Worm (Caenorhabditis elegans) whole organism, young adult: ENCODE measurements around the gene sre-8.
A peak's percentile ranks its signal among the peaks of the same experiment; 100 is the strongest.

Experiments
- B0019.2 ChIP-seq: fragments of 200-800 bp; sonication (Bioruptor generic); conservative IDR thresholded peaks from 2 replicates; pipeline ENCODE4 v1.3.6; 2022; ENCODE audit warnings: missing genetic modification reagents, missing genetic modification characterization, missing compliant biosample characterization
- B0261.1 ChIP-seq: sonication (generic microtip); optimal IDR thresholded peaks from 2 replicates; lab custom pipeline; 2016; ENCODE audit warnings: mild to moderate bottlenecking, missing genetic modification characterization, moderate library complexity, missing compliant biosample characterization
- D2030.7 ChIP-seq: fragments of 200-800 bp; sonication (Bioruptor generic); IDR thresholded peaks from 2 replicates; pipeline ENCODE4 v1.3.6; 2022; ENCODE audit warnings: missing genetic modification reagents, missing genetic modification characterization, missing compliant biosample characterization
- F37B4.10 ChIP-seq: fragments of 200-800 bp; sonication (Bioruptor generic); IDR thresholded peaks from 2 replicates; pipeline ENCODE4 v1.3.6; 2022; ENCODE audit warnings: missing genetic modification characterization, missing compliant biosample characterization
- F55B11.4 ChIP-seq: sonication (generic microtip); optimal IDR thresholded peaks from 2 replicates; lab custom pipeline; 2016; ENCODE audit warnings: missing compliant biosample characterization, missing genetic modification characterization, borderline replicate concordance; ENCODE audit not compliant: insufficient read depth
- K11D2.4 ChIP-seq: fragments of 200-800 bp; sonication (Bioruptor generic); IDR thresholded peaks from 2 replicates; pipeline ENCODE4 v1.3.6; 2022; ENCODE audit warnings: missing genetic modification reagents, missing genetic modification characterization, missing compliant biosample characterization
- Y53G8AR.9 ChIP-seq: fragments of 200-800 bp; sonication (Bioruptor generic); conservative IDR thresholded peaks from 2 replicates; pipeline ENCODE4 v1.3.6; 2022; ENCODE audit warnings: missing genetic modification reagents, missing genetic modification characterization, missing compliant biosample characterization
- Y95B8A.8 ChIP-seq: fragments of 200-800 bp; sonication (Bioruptor generic); IDR thresholded peaks from 2 replicates; pipeline ENCODE4 v1.3.6; 2022; ENCODE audit warnings: missing genetic modification reagents, missing genetic modification characterization, missing compliant biosample characterization
- attf-3 ChIP-seq: fragments of 200-800 bp; sonication (Bioruptor generic); conservative IDR thresholded peaks from 2 replicates; pipeline ENCODE4 v1.3.6; 2022; ENCODE audit warnings: missing genetic modification reagents, missing genetic modification characterization, missing compliant biosample characterization
- bed-1 ChIP-seq: fragments of 200-800 bp; sonication (Bioruptor generic); IDR thresholded peaks from 2 replicates; pipeline ENCODE4 v1.3.6; 2022; ENCODE audit warnings: missing genetic modification reagents, missing genetic modification characterization, missing compliant biosample characterization
- ccch-3 ChIP-seq: fragments of 200-800 bp; sonication (Bioruptor generic); optimal IDR thresholded peaks from 2 replicates; lab custom pipeline; 2018; ENCODE audit warnings: mild to moderate bottlenecking, missing genetic modification characterization, missing compliant biosample characterization
- ceh-27 ChIP-seq: fragments of 200-800 bp; sonication (Bioruptor generic); optimal IDR thresholded peaks from 2 replicates; lab custom pipeline; 2018; ENCODE audit warnings: mild to moderate bottlenecking, missing genetic modification characterization, moderate library complexity, missing compliant biosample characterization
- ceh-91 ChIP-seq: fragments of 200-800 bp; sonication (Bioruptor generic); IDR thresholded peaks from 2 replicates; pipeline ENCODE4 v1.3.6; 2022; ENCODE audit warnings: missing genetic modification reagents, missing genetic modification characterization, missing compliant biosample characterization
- dox-1 ChIP-seq: fragments of 200-800 bp; sonication (Bioruptor generic); IDR thresholded peaks from 2 replicates; pipeline ENCODE4 v1.3.6; 2022; ENCODE audit warnings: missing genetic modification reagents, missing genetic modification characterization, missing compliant biosample characterization
- dpl-1 ChIP-seq: fragments of 150-350 bp; optimal IDR thresholded peaks from 2 replicates; lab custom pipeline; 2014; ENCODE audit warnings: missing biosample characterization, missing genetic modification reagents, missing genetic modification characterization
- egrh-3 ChIP-seq: fragments of 200-800 bp; sonication (Bioruptor generic); IDR thresholded peaks from 2 replicates; pipeline ENCODE4 v1.3.6; 2022; ENCODE audit warnings: missing genetic modification reagents, missing genetic modification characterization, missing compliant biosample characterization
- ekl-4 ChIP-seq: fragments of 200-800 bp; sonication (Bioruptor generic); IDR thresholded peaks from 2 replicates; pipeline ENCODE4 v1.3.6; 2022; ENCODE audit warnings: missing genetic modification reagents, missing genetic modification characterization, missing compliant biosample characterization
- ets-4 ChIP-seq: fragments of 200-800 bp; sonication (Bioruptor generic); optimal IDR thresholded peaks from 2 replicates; lab custom pipeline; 2018; ENCODE audit warnings: mild to moderate bottlenecking, missing genetic modification characterization, missing compliant biosample characterization
- fkh-3 ChIP-seq: sonication (generic microtip); optimal IDR thresholded peaks from 2 replicates; lab custom pipeline; 2016; ENCODE audit warnings: mild to moderate bottlenecking, missing genetic modification characterization, missing compliant biosample characterization
- gei-17 ChIP-seq: fragments of 200-800 bp; sonication (Bioruptor generic); optimal IDR thresholded peaks from 2 replicates; lab custom pipeline; 2018; ENCODE audit warnings: mild to moderate bottlenecking, missing genetic modification characterization, missing compliant biosample characterization
- let-607 ChIP-seq, 2 experiments: fragments of 200-800 bp in 1 of 2; sonication (Bioruptor generic) in 1 of 2; sonication (generic microtip) in 1 of 2; optimal IDR thresholded peaks; 2 replicates each; lab custom pipeline; 2016 to 2018; ENCODE audit warnings: mild to moderate bottlenecking in 2 of 2, missing compliant biosample characterization in 2 of 2, missing genetic modification characterization in 2 of 2, moderate library complexity in 2 of 2, missing genotype in 1 of 2
- lin-35 ChIP-seq, 3 experiments: fragments of 150-350 bp in 2 of 3; sonication (generic microtip) in 1 of 3; optimal IDR thresholded peaks; 2 replicates each; lab custom pipeline; 2014 to 2018; ENCODE audit warnings: missing biosample characterization in 3 of 3, missing genetic modification characterization in 3 of 3, missing genetic modification reagents in 3 of 3
- lin-54 ChIP-seq: fragments of 200-800 bp; sonication (Bioruptor generic); optimal IDR thresholded peaks from 2 replicates; lab custom pipeline; 2018; ENCODE audit warnings: mild to moderate bottlenecking, missing genetic modification characterization, missing compliant biosample characterization
- lir-1 ChIP-seq: fragments of 200-800 bp; sonication (Bioruptor generic); conservative IDR thresholded peaks from 2 replicates; pipeline ENCODE4 v1.3.6; 2022; ENCODE audit warnings: missing genetic modification reagents, missing genetic modification characterization, missing compliant biosample characterization
- lsl-1 ChIP-seq: fragments of 200-800 bp; sonication (Bioruptor generic); optimal IDR thresholded peaks from 2 replicates; lab custom pipeline; 2018; ENCODE audit warnings: mild to moderate bottlenecking, missing genetic modification characterization, moderate library complexity, missing compliant biosample characterization
- madf-6 ChIP-seq: fragments of 200-800 bp; sonication (Bioruptor generic); IDR thresholded peaks from 2 replicates; pipeline ENCODE4 v1.3.6; 2022; ENCODE audit warnings: missing genetic modification reagents, missing genetic modification characterization, missing compliant biosample characterization
- madf-8 ChIP-seq: fragments of 200-800 bp; sonication (Bioruptor generic); conservative IDR thresholded peaks from 2 replicates; pipeline ENCODE4 v1.3.6; 2022; ENCODE audit warnings: missing genetic modification reagents, missing genetic modification characterization, missing compliant biosample characterization
- mcd-1 ChIP-seq: fragments of 200-800 bp; sonication (Bioruptor generic); IDR thresholded peaks from 2 replicates; pipeline ENCODE4 v1.3.6; 2022; ENCODE audit warnings: missing genetic modification reagents, missing genetic modification characterization, missing compliant biosample characterization
- nfya-2 ChIP-seq: fragments of 200-800 bp; sonication (Bioruptor generic); IDR thresholded peaks from 2 replicates; pipeline ENCODE4 v1.3.6; 2022; ENCODE audit warnings: missing genetic modification reagents, missing genetic modification characterization, missing compliant biosample characterization
- nfyb-1 ChIP-seq: fragments of 200-800 bp; sonication (Bioruptor generic); IDR thresholded peaks from 2 replicates; pipeline ENCODE4 v1.3.6; 2022; ENCODE audit warnings: missing genetic modification reagents, missing genetic modification characterization, missing compliant biosample characterization
- nhr-120 ChIP-seq: fragments of 200-800 bp; sonication (Bioruptor generic); IDR thresholded peaks from 2 replicates; pipeline ENCODE4 v1.3.6; 2022; ENCODE audit warnings: missing genetic modification characterization, missing compliant biosample characterization
- pbrm-1 ChIP-seq: fragments of 200-800 bp; sonication (Bioruptor generic); IDR thresholded peaks from 2 replicates; pipeline ENCODE4 v1.3.6; 2022; ENCODE audit warnings: missing genetic modification reagents, missing genetic modification characterization, missing compliant biosample characterization
- rcor-1 ChIP-seq: fragments of 200-800 bp; sonication (Bioruptor generic); IDR thresholded peaks from 2 replicates; pipeline ENCODE4 v1.3.6; 2022; ENCODE audit warnings: missing genetic modification reagents, missing genetic modification characterization, missing compliant biosample characterization
- rec-8 ChIP-seq, 2 experiments: sonication (generic microtip); optimal IDR thresholded peaks; 2 replicates each; lab custom pipeline; 2016; ENCODE audit warnings: mild to moderate bottlenecking in 2 of 2, missing genetic modification characterization in 2 of 2, missing genetic modification reagents in 2 of 2, missing genotype in 2 of 2, missing biosample characterization in 1 of 2, missing compliant biosample characterization in 1 of 2, moderate library complexity in 1 of 2
- rpc-1 ChIP-seq, 2 experiments: fragments of 150-350 bp in 1 of 2; sonication (generic microtip) in 1 of 2; optimal IDR thresholded peaks; 2 replicates each; lab custom pipeline; 2014 to 2018; ENCODE audit warnings: missing biosample characterization in 1 of 2, missing genetic modification characterization in 1 of 2, missing genetic modification reagents in 1 of 2, missing genotype in 1 of 2
- snpc-1.3 ChIP-seq: sonication (generic microtip); optimal IDR thresholded peaks from 2 replicates; lab custom pipeline; 2017; ENCODE audit warnings: missing genetic modification characterization, mild to moderate bottlenecking, missing compliant biosample characterization, antibody characterized with exemption, moderate library complexity, missing genotype, missing genetic modification reagents; ENCODE audit not compliant: insufficient read depth
- snpc-4 ChIP-seq, 5 experiments: fragments of 150-350 bp in 1 of 5; sonication (generic microtip) in 4 of 5; optimal IDR thresholded peaks; 2 replicates each; lab custom pipeline; 2014 to 2018; ENCODE audit warnings: missing genetic modification characterization in 5 of 5, missing biosample characterization in 3 of 5, antibody characterized with exemption in 2 of 5, mild to moderate bottlenecking in 2 of 5, missing compliant biosample characterization in 2 of 5, missing genotype in 2 of 5, moderate library complexity in 2 of 5, missing genetic modification reagents in 1 of 5
- sptf-2 ChIP-seq: fragments of 200-800 bp; sonication (Bioruptor generic); optimal IDR thresholded peaks from 2 replicates; lab custom pipeline; 2018; ENCODE audit warnings: mild to moderate bottlenecking, missing genetic modification characterization, missing compliant biosample characterization
- tbp1 ChIP-seq: fragments of 200-800 bp; sonication (Bioruptor generic); optimal IDR thresholded peaks from 2 replicates; lab custom pipeline; 2018; ENCODE audit warnings: mild to moderate bottlenecking, missing genetic modification characterization, missing compliant biosample characterization
- tlf-1 ChIP-seq: fragments of 200-800 bp; sonication (Bioruptor generic); optimal IDR thresholded peaks from 2 replicates; lab custom pipeline; 2018; ENCODE audit warnings: mild to moderate bottlenecking, missing genetic modification characterization, missing compliant biosample characterization
- ztf-25 ChIP-seq: fragments of 200-800 bp; sonication (Bioruptor generic); IDR thresholded peaks from 2 replicates; pipeline ENCODE4 v1.3.6; 2022; ENCODE audit warnings: missing genetic modification reagents, missing genetic modification characterization, missing compliant biosample characterization
- ztf-28 ChIP-seq: fragments of 200-800 bp; sonication (Bioruptor generic); IDR thresholded peaks from 2 replicates; pipeline ENCODE4 v1.3.6; 2022; ENCODE audit warnings: missing genetic modification reagents, missing genetic modification characterization, missing compliant biosample characterization
- ztf-3 ChIP-seq: fragments of 200-800 bp; sonication (Bioruptor generic); optimal IDR thresholded peaks from 2 replicates; lab custom pipeline; 2018; ENCODE audit warnings: mild to moderate bottlenecking, missing genetic modification characterization, missing compliant biosample characterization

sre-8 gene

ce11 chrV:14237447-14237846, 19.5 kb upstream of the sre-8 start (continued):
- TF ChIP-seq rcor-1 (GFP tag; lab: Robert Waterston, UW): peak; percentile 59
- TF ChIP-seq madf-8 (GFP tag; lab: Robert Waterston, UW): peak; percentile 53
- TF ChIP-seq F37B4.10 (GFP tag; lab: Robert Waterston, UW): 0 out of 2 replicates have a peak, but pooled peaks have one; percentile 52
- TF ChIP-seq ztf-28 (GFP tag; lab: Robert Waterston, UW): 0 out of 2 replicates have a peak, but pooled peaks have one; percentile 29
- peak; percentile 87 for TF ChIP-seq dox-1
- 0 out of 2 replicates have a peak, but pooled peaks have one; percentile 86 for TF ChIP-seq nhr-120
- peak; percentile 35 for TF ChIP-seq rpc-1 (optimal IDR thresholded peaks at IDR 0.05; lab: Kevin White, UChicago)
- peak; percentile 65 for TF ChIP-seq rpc-1 (tag; optimal IDR thresholded peaks at IDR 0.05; lab: Kevin White, UChicago)
- peak; percentile 57; the same call in 1 of the 2 replicates for TF ChIP-seq nfyb-1 (GFP tag; lab: Robert Waterston, UW)
- TF ChIP-seq ztf-25: peak; percentile 95

- TF ChIP-seq K11D2.4 (no peak), mcd-1 (GFP tag; lab: Robert Waterston, UW) (no peak), F55B11.4 (no peak), fkh-3 (peak; percentile 13), dpl-1 (no peak), ets-4 (no peak), nfya-2 (GFP tag; lab: Robert Waterston, UW) (no peak), madf-6 (no peak), B0261.1 (tag; lab: Kevin White, UChicago) (no peak), egrh-3 (GFP tag; lab: Robert Waterston, UW) (peak; percentile 96), B0019.2 (GFP tag; lab: Robert Waterston, UW) (no peak), tlf-1 (GFP tag; lab: Kevin White, UChicago) (no peak), tbp1 (GFP tag; lab: Kevin White, UChicago) (no peak), ztf-3 (no peak), ekl-4 (no peak), pbrm-1 (GFP tag; lab: Robert Waterston, UW) (no peak), bed-1 (GFP tag; lab: Robert Waterston, UW) (0 out of 2 replicates have a peak, but pooled peaks have one; percentile 28)
Measured at ce11 chrV:14240694-14241201, 16.2 kb upstream of the sre-8 start, which contains the start of gene K02E11.10. TSS of gene K02E11.10 (minus strand) at chrV:14241151.

ce11 chrV:14243904-14244303, 13.0 kb upstream of the sre-8 start, which contains the start of gene sre-7:
TSS of gene sre-7 (plus strand) at chrV:14244204.
- TF ChIP-seq lin-54 (GFP tag; lab: Kevin White, UChicago): no peak
- TF ChIP-seq dpl-1: no peak
- TF ChIP-seq lir-1 (GFP tag; lab: Robert Waterston, UW): no peak
- no peak for TF ChIP-seq D2030.7 (GFP tag; lab: Robert Waterston, UW)
- TF ChIP-seq, all 124 proteins: peak for 0

ce11 chrV:14246761-14247160, 10.2 kb upstream of the sre-8 start, which contains the start of gene K02E11.3:
TSS of gene K02E11.3 (minus strand) at chrV:14246861.
- TF ChIP-seq ceh-91 (GFP tag; lab: Robert Waterston, UW) (no peak), ccch-3 (GFP tag; lab: Kevin White, UChicago) (no peak), let-607 (tag; optimal IDR thresholded peaks at IDR 0.05; lab: Kevin White, UChicago) (no peak), snpc-4 (GFP tag; optimal IDR thresholded peaks at IDR 0.05; lab: Kevin White, UChicago) (no peak), snpc-4 (tag; optimal IDR thresholded peaks at IDR 0.05; lab: Kevin White, UChicago) (no peak), lsl-1 (GFP tag; lab: Kevin White, UChicago) (no peak), dpl-1 (no peak), ceh-27 (no peak), Y53G8AR.9 (GFP tag; lab: Robert Waterston, UW) (no peak), rcor-1 (GFP tag; lab: Robert Waterston, UW) (no peak), gei-17 (GFP tag; lab: Kevin White, UChicago) (no peak), sptf-2 (no peak), lin-35 (GFP tag; optimal IDR thresholded peaks at IDR 0.05; lab: Kevin White, UChicago) (no peak), rec-8 (tag; optimal IDR thresholded peaks at IDR 0.05; lab: Kevin White, UChicago) (no peak), Y95B8A.8 (no peak), snpc-1.3 (no peak), attf-3 (GFP tag; lab: Robert Waterston, UW) (no peak)
